Fruit fly (Drosophila melanogaster): ENCODE data around the gene AdamTS-B.

AdamTS-B gene

DNA sequence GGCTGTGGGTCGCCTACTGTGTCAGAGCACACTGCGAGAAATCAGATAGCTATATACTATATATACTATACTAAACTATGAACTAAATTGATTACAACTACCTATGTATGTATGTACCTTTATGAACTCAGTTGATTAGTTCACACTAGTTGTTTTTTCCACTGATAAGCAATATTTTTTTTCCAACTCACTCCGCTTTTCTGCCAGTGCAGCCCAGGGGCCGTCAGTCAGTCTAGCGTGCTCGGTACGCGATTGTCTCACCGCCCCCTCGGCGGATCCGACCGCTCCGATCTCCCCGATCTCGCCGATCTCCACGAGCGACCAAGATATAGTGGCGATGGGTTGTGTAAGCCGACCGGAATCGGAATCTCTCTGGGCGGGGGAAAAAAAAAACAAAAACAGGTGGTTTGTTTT lies 7.5 kb downstream of the AdamTS-B start (continued):
- TF ChIP-seq Bgb (GFP tag; IDR thresholded peaks at IDR 0.05; ENCODE audit: partially characterized antibody) (no peak), zfh2 (GFP tag; optimal IDR thresholded peaks at IDR 0.05) (peak; percentile 47), CG4282 (GFP tag; optimal IDR thresholded peaks at IDR 0.05) (no peak), Mad (GFP tag; optimal IDR thresholded peaks at IDR 0.05) (peak; percentile 52), D19B (GFP tag; optimal IDR thresholded peaks at IDR 0.05) (peak; percentile 69), esg (GFP tag; conservative IDR thresholded peaks at IDR 0.05) (peak; percentile 89), CG3726 (GFP tag; IDR thresholded peaks at IDR 0.05) (peak; percentile 87; the same call in 2 of the 3 replicates), ac (GFP tag; optimal IDR thresholded peaks at IDR 0.05) (no peak), danr (GFP tag; IDR thresholded peaks at IDR 0.05) (peak; percentile 85), lola (GFP tag; optimal IDR thresholded peaks at IDR 0.05) (no peak), CG13123 (GFP tag; optimal IDR thresholded peaks at IDR 0.05) (no peak), H15 (GFP tag; IDR thresholded peaks at IDR 0.05) (peak; percentile 88), CG7745 (tag; optimal IDR thresholded peaks at IDR 0.05) (no peak), Usf (GFP tag; optimal IDR thresholded peaks at IDR 0.05) (no peak), cg (GFP tag; optimal IDR thresholded peaks at IDR 0.05) (no peak), tx (GFP tag; optimal IDR thresholded peaks at IDR 0.05) (peak; percentile 46), CG3163 (GFP tag; optimal IDR thresholded peaks at IDR 0.05) (no peak), CG15269 (tag; optimal IDR thresholded peaks at IDR 0.05) (peak; percentile 84), CG6791 (GFP tag; IDR thresholded peaks at IDR 0.05; ENCODE audit: partially characterized antibody) (no peak), kah (GFP tag; optimal IDR thresholded peaks at IDR 0.05) (peak; percentile 73), ATbp (GFP tag; optimal IDR thresholded peaks at IDR 0.05) (peak; percentile 85), CG11504 (tag; optimal IDR thresholded peaks at IDR 0.05) (peak; percentile 92), sr (GFP tag; IDR thresholded peaks at IDR 0.05) (peak; percentile 70; the same call in 2 of the 3 replicates), da (GFP tag; optimal IDR thresholded peaks at IDR 0.05) (no peak), Atf6 (GFP tag; IDR thresholded peaks at IDR 0.05) (peak; percentile 92), mirr (GFP tag; optimal IDR thresholded peaks at IDR 0.05) (peak; percentile 21), ranshi (GFP tag; IDR thresholded peaks at IDR 0.05) (peak; percentile 90), CG9215 (GFP tag; IDR thresholded peaks at IDR 0.05) (peak; percentile 90), hb (GFP tag; IDR thresholded peaks at IDR 0.05; ENCODE audit: partially characterized antibody) (no peak), vfl (GFP tag; optimal IDR thresholded peaks at IDR 0.05) (peak; percentile 28), amos (GFP tag; IDR thresholded peaks at IDR 0.05; ENCODE audit: partially characterized antibody) (no peak), CG17829 (tag; optimal IDR thresholded peaks at IDR 0.05) (peak; percentile 78), bcd (GFP tag; optimal IDR thresholded peaks at IDR 0.05) (peak; percentile 89), CG17361 (GFP tag; IDR thresholded peaks at IDR 0.05) (peak; percentile 81), twi (tag; optimal IDR thresholded peaks at IDR 0.05) (no peak), Gsc (GFP tag; IDR thresholded peaks at IDR 0.05) (peak; percentile 84), HLH54F (GFP tag; optimal IDR thresholded peaks at IDR 0.05) (peak; percentile 43), CG17912 (GFP tag; optimal IDR thresholded peaks at IDR 0.05) (no peak), CG1832 (GFP tag; optimal IDR thresholded peaks at IDR 0.05) (no peak), gfzf (GFP tag; optimal IDR thresholded peaks at IDR 0.05) (no peak), onecut (GFP tag; IDR thresholded peaks at IDR 0.05) (peak; percentile 74), scrt (GFP tag; optimal IDR thresholded peaks at IDR 0.05) (peak; percentile 80), gem (tag; optimal IDR thresholded peaks at IDR 0.05) (peak; percentile 91), Drgx (GFP tag; IDR thresholded peaks at IDR 0.05) (peak; percentile 95), CkIIα-i1 (GFP tag; IDR thresholded peaks at IDR 0.05) (0 out of 2 replicates have a peak, but pooled peaks have one; percentile 47), Six4 (GFP tag; optimal IDR thresholded peaks at IDR 0.05) (peak; percentile 62), CG12104 (GFP tag; optimal IDR thresholded peaks at IDR 0.05) (peak; percentile 66), CG13775 (GFP tag; optimal IDR thresholded peaks at IDR 0.05) (peak; percentile 60), crp (GFP tag; optimal IDR thresholded peaks at IDR 0.05) (peak in 1 of 2 experiments; percentile 25), Hr39 (optimal IDR thresholded peaks at IDR 0.05) (no peak), aop (GFP tag; IDR thresholded peaks at IDR 0.05) (no peak)
